Fruit fly (Drosophila melanogaster): ENCODE data around the gene CG32486.

Gene CG32486

dm6 chr3L:3046325-3047156, 24.1 kb downstream of the CG32486 start, which contains the start of the genes scramb2 and Sk2 (continued):
- TF ChIP-seq CG13287 (GFP tag; IDR thresholded peaks at IDR 0.05; ENCODE audit: partially characterized antibody): peak; percentile 29
- TF ChIP-seq CG10274 (GFP tag; optimal IDR thresholded peaks at IDR 0.05): peak; percentile 88
- peak; percentile 75 for TF ChIP-seq CG4360 (GFP tag; IDR thresholded peaks at IDR 0.05)
- peak; percentile 76 for TF ChIP-seq CG8944 (GFP tag; optimal IDR thresholded peaks at IDR 0.05)
- no peak for TF ChIP-seq ato (GFP tag; IDR thresholded peaks at IDR 0.05; ENCODE audit: partially characterized antibody)
- TF ChIP-seq sens-2 (GFP tag; IDR thresholded peaks at IDR 0.05): peak; percentile 94
- TF ChIP-seq Max (GFP tag; optimal IDR thresholded peaks at IDR 0.05): peak; percentile 93
- peak; percentile 87 for TF ChIP-seq Usf (GFP tag; optimal IDR thresholded peaks at IDR 0.05)
- TF ChIP-seq Camta (GFP tag; optimal IDR thresholded peaks at IDR 0.05): peak; percentile 80
- peak; percentile 92 for TF ChIP-seq CG6765 (GFP tag; optimal IDR thresholded peaks at IDR 0.05)
- TF ChIP-seq CG17612 (GFP tag; IDR thresholded peaks at IDR 0.05): peak; percentile 85
- peak; percentile 96 for TF ChIP-seq Meics (GFP tag; optimal IDR thresholded peaks at IDR 0.05)
- TF ChIP-seq CG6791 (GFP tag; IDR thresholded peaks at IDR 0.05; ENCODE audit: partially characterized antibody): no peak
- peak; percentile 79 for TF ChIP-seq CG11560 (tag; IDR thresholded peaks at IDR 0.05)
- peak; percentile 74 for TF ChIP-seq Atf-2 (GFP tag; optimal IDR thresholded peaks at IDR 0.05)
- TF ChIP-seq aop (GFP tag; IDR thresholded peaks at IDR 0.05): peak; percentile 73
- no peak for TF ChIP-seq lov (optimal IDR thresholded peaks at IDR 0.05)
- TF ChIP-seq lov (GFP tag; IDR thresholded peaks at IDR 0.05): peak; percentile 90
- TF ChIP-seq Rx (GFP tag; IDR thresholded peaks at IDR 0.05): peak; percentile 93
- TF ChIP-seq E2f2 (GFP tag; IDR thresholded peaks at IDR 0.05): peak; percentile 78
- TF ChIP-seq Bdp1 (GFP tag; optimal IDR thresholded peaks at IDR 0.05): peak; percentile 75
- TF ChIP-seq Sox102F (GFP tag; optimal IDR thresholded peaks at IDR 0.05): peak; percentile 95
- peak; percentile 64 for TF ChIP-seq slou (GFP tag; optimal IDR thresholded peaks at IDR 0.05)
- TF ChIP-seq CG4404 (GFP tag; IDR thresholded peaks at IDR 0.05): peak; percentile 82
- peak; percentile 85 for TF ChIP-seq gcm2 (GFP tag; optimal IDR thresholded peaks at IDR 0.05)
- peak; percentile 91 for TF ChIP-seq Fer2 (tag; optimal IDR thresholded peaks at IDR 0.05)
- peak; percentile 95 for TF ChIP-seq sob (GFP tag; IDR thresholded peaks at IDR 0.05)
- peak; percentile 55 for TF ChIP-seq ftz-f1 (GFP tag; optimal IDR thresholded peaks at IDR 0.05)
- no peak for TF ChIP-seq HLH4C (GFP tag; IDR thresholded peaks at IDR 0.05; ENCODE audit: partially characterized antibody)
- TF ChIP-seq CG12071 (GFP tag; optimal IDR thresholded peaks at IDR 0.05): peak; percentile 95
- TF ChIP-seq CG7745 (tag; optimal IDR thresholded peaks at IDR 0.05): peak; percentile 7
- TF ChIP-seq wor (GFP tag; IDR thresholded peaks at IDR 0.05): peak; percentile 90
- 0 out of 3 replicates have a peak, but pooled peaks have one; percentile 33 for TF ChIP-seq knrl (GFP tag; IDR thresholded peaks at IDR 0.05; ENCODE audit: partially characterized antibody)
- TF ChIP-seq Poxn (GFP tag; IDR thresholded peaks at IDR 0.05): peak; percentile 83
- TF ChIP-seq lilli (GFP tag; optimal IDR thresholded peaks at IDR 0.05): peak; percentile 93
- TF ChIP-seq CG4424 (GFP tag; optimal IDR thresholded peaks at IDR 0.05): peak; percentile 95
- TF ChIP-seq CG9609 (GFP tag; optimal IDR thresholded peaks at IDR 0.05): peak; percentile 76
- peak in 1 of 2 experiments; percentile 19 for TF ChIP-seq Dfd (GFP tag; optimal IDR thresholded peaks at IDR 0.05)
- peak; percentile 86 for TF ChIP-seq schlank (tag; optimal IDR thresholded peaks at IDR 0.05)
- TF ChIP-seq Fer3 (tag; optimal IDR thresholded peaks at IDR 0.05): peak; percentile 94
- TF ChIP-seq pb (GFP tag; optimal IDR thresholded peaks at IDR 0.05): peak; percentile 73
- peak; percentile 90 for TF ChIP-seq al (GFP tag; IDR thresholded peaks at IDR 0.05)
- peak; percentile 96 for TF ChIP-seq Rfx (GFP tag; IDR thresholded peaks at IDR 0.05)
- peak; percentile 90 for TF ChIP-seq CG15514 (GFP tag; optimal IDR thresholded peaks at IDR 0.05)
- peak; percentile 42 for TF ChIP-seq CG3163 (GFP tag; optimal IDR thresholded peaks at IDR 0.05)
- no peak for TF ChIP-seq Stat92E (GFP tag; optimal IDR thresholded peaks at IDR 0.05)
- peak; percentile 72 for TF ChIP-seq kni (GFP tag; optimal IDR thresholded peaks at IDR 0.05)
- TF ChIP-seq CG6813 (GFP tag; optimal IDR thresholded peaks at IDR 0.05): peak; percentile 96
- TF ChIP-seq fru (optimal IDR thresholded peaks at IDR 0.05): no peak

All from whole organism, embryonic.